Fruit fly (Drosophila melanogaster) whole organism, embryonic: ENCODE results near the gene CG13995.

Experiments used
- BEAF-32 ChIP-seq: fragments of 200-800 bp; sonication (Bioruptor generic); optimal IDR thresholded peaks from 3 replicates; lab custom pipeline; 2017; ENCODE audit warnings: missing biosample characterization, missing genetic modification characterization, mild to moderate bottlenecking, moderate library complexity, missing genetic modification reagents
- Bgb ChIP-seq: fragments of 200-800 bp; sonication (Bioruptor generic); IDR thresholded peaks from 2 replicates; pipeline ENCODE4 v1.3.6; 2022; ENCODE audit warnings: missing biosample characterization, missing genetic modification characterization; ENCODE audit not compliant: partially characterized antibody
- CG10209 ChIP-seq: fragments of 200-800 bp; sonication (Bioruptor generic); optimal IDR thresholded peaks from 3 replicates; lab custom pipeline; 2017; ENCODE audit warnings: missing biosample characterization, mild to moderate bottlenecking, missing genetic modification characterization, missing genetic modification reagents
- CG10543 ChIP-seq: fragments of 200-800 bp; sonication (Bioruptor generic); optimal IDR thresholded peaks from 3 replicates; lab custom pipeline; 2017; ENCODE audit warnings: missing biosample characterization, mild to moderate bottlenecking, missing genetic modification characterization, moderate library complexity
- CG10654 ChIP-seq: fragments of 200-800 bp; sonication (Bioruptor generic); optimal IDR thresholded peaks from 2 replicates; lab custom pipeline; 2016; ENCODE audit warnings: missing biosample characterization, missing genetic modification characterization
- CG13287 ChIP-seq: fragments of 200-800 bp; sonication (Bioruptor generic); IDR thresholded peaks from 2 replicates; pipeline ENCODE4 v1.3.6; 2022; ENCODE audit warnings: missing biosample characterization, missing genetic modification characterization; ENCODE audit not compliant: partially characterized antibody
- CG14965 ChIP-seq: fragments of 200-800 bp; sonication (Bioruptor generic); optimal IDR thresholded peaks from 2 replicates; lab custom pipeline; 2016; ENCODE audit warnings: missing biosample characterization, missing genetic modification characterization, borderline replicate concordance
- CG17186 ChIP-seq: fragments of 200-800 bp; sonication (Bioruptor generic); optimal IDR thresholded peaks from 3 replicates; lab custom pipeline; 2017; ENCODE audit warnings: missing biosample characterization, missing genetic modification reagents, missing genetic modification characterization
- CG2202 ChIP-seq: fragments of 200-800 bp; sonication (Bioruptor generic); optimal IDR thresholded peaks from 2 replicates; lab custom pipeline; 2018; ENCODE audit warnings: missing biosample characterization, mild to moderate bottlenecking, missing genetic modification characterization
- CG2712 ChIP-seq: fragments of 200-800 bp; optimal IDR thresholded peaks from 3 replicates; lab custom pipeline; 2019; ENCODE audit warnings: missing biosample characterization, mild to moderate bottlenecking, missing genetic modification characterization, moderate library complexity
- CG31224 ChIP-seq: fragments of 200-800 bp; sonication (Bioruptor generic); IDR thresholded peaks from 2 replicates; pipeline ENCODE4 v1.3.6; 2022; ENCODE audit warnings: missing biosample characterization, missing genetic modification characterization
- CG34224 ChIP-seq: fragments of 200-800 bp; sonication (Bioruptor generic); IDR thresholded peaks from 3 replicates; pipeline ENCODE4 v1.3.6; 2022; ENCODE audit warnings: missing biosample characterization, missing genetic modification characterization; ENCODE audit not compliant: partially characterized antibody
- CG4617 ChIP-seq: fragments of 200-800 bp; sonication (Bioruptor generic); optimal IDR thresholded peaks from 3 replicates; lab custom pipeline; 2016; ENCODE audit warnings: missing biosample characterization, missing genetic modification characterization, borderline replicate concordance
- CG4820 ChIP-seq: fragments of 200-800 bp; sonication (Bioruptor generic); optimal IDR thresholded peaks from 3 replicates; lab custom pipeline; 2016; ENCODE audit warnings: missing biosample characterization, missing genetic modification characterization
- CG5245 ChIP-seq: fragments of 200-800 bp; sonication (Bioruptor generic); optimal IDR thresholded peaks from 3 replicates; lab custom pipeline; 2016; ENCODE audit warnings: missing biosample characterization, missing genetic modification characterization
- CG6272 ChIP-seq: fragments of 200-800 bp; sonication (Bioruptor generic); IDR thresholded peaks from 2 replicates; pipeline ENCODE4 v1.3.6; 2022; ENCODE audit warnings: missing biosample characterization, missing genetic modification characterization
- CG6654 ChIP-seq: fragments of 200-800 bp; sonication (Bioruptor generic); optimal IDR thresholded peaks from 2 replicates; lab custom pipeline; 2017; ENCODE audit warnings: missing biosample characterization, mild to moderate bottlenecking, missing genetic modification characterization
- CG7556 ChIP-seq: fragments of 200-800 bp; sonication (Bioruptor generic); optimal IDR thresholded peaks from 2 replicates; lab custom pipeline; 2017; ENCODE audit warnings: missing biosample characterization, mild to moderate bottlenecking, missing genetic modification characterization
- CG8290 ChIP-seq, 3 experiments: fragments of 200-800 bp; sonication (Bioruptor generic); optimal IDR thresholded peaks; 2 replicates each; lab custom pipeline; 2016 to 2019; ENCODE audit warnings: missing biosample characterization in 3 of 3, missing genetic modification characterization in 3 of 3, mild to moderate bottlenecking in 2 of 3, moderate library complexity in 1 of 3
- CkIIα-i1 ChIP-seq: fragments of 200-800 bp; sonication (Bioruptor generic); IDR thresholded peaks from 2 replicates; pipeline ENCODE4 v1.3.6; 2022; ENCODE audit warnings: missing biosample characterization, missing genetic modification characterization
- D19B ChIP-seq: fragments of 200-800 bp; sonication (Bioruptor generic); optimal IDR thresholded peaks from 2 replicates; lab custom pipeline; 2017; ENCODE audit warnings: missing biosample characterization, mild to moderate bottlenecking, missing genetic modification characterization
- Dbx ChIP-seq: fragments of 200-800 bp; sonication (Bioruptor generic); IDR thresholded peaks from 3 replicates; pipeline ENCODE4 v1.3.6; 2022; ENCODE audit warnings: missing biosample characterization, missing genetic modification characterization
- Dek ChIP-seq: fragments of 200-800 bp; sonication (Bioruptor generic); optimal IDR thresholded peaks from 3 replicates; lab custom pipeline; 2019; ENCODE audit warnings: missing biosample characterization, mild to moderate bottlenecking, missing genetic modification characterization, moderate library complexity
- Dp ChIP-seq: fragments of 200-800 bp; sonication (Bioruptor generic); optimal IDR thresholded peaks from 2 replicates; lab custom pipeline; 2018; ENCODE audit warnings: missing biosample characterization, mild to moderate bottlenecking, missing genetic modification characterization, moderate library complexity
- Drgx ChIP-seq: fragments of 200-800 bp; sonication (Bioruptor generic); IDR thresholded peaks from 2 replicates; pipeline ENCODE4 v1.3.6; 2022; ENCODE audit warnings: missing biosample characterization, missing genetic modification characterization
- Eip74EF ChIP-seq, 2 experiments: fragments of 200-800 bp in 1 of 2; fragments of >200 bp in 1 of 2; sonication (Bioruptor generic) in 1 of 2; optimal IDR thresholded peaks; 2 replicates each; lab custom pipeline; 2017 to 2019; ENCODE audit warnings: missing biosample characterization in 2 of 2, missing genetic modification characterization in 2 of 2, mild to moderate bottlenecking in 1 of 2, moderate library complexity in 1 of 2
- Elba2 ChIP-seq: fragments of 200-800 bp; sonication (Bioruptor generic); optimal IDR thresholded peaks from 3 replicates; lab custom pipeline; 2016; ENCODE audit warnings: missing biosample characterization, missing genetic modification characterization
- Ets97D ChIP-seq: fragments of 200-800 bp; sonication (Bioruptor generic); optimal IDR thresholded peaks from 3 replicates; lab custom pipeline; 2016; ENCODE audit warnings: missing biosample characterization, missing genetic modification characterization
- HLH4C ChIP-seq: fragments of 200-800 bp; sonication (Bioruptor generic); IDR thresholded peaks from 3 replicates; pipeline ENCODE4 v1.3.6; 2022; ENCODE audit warnings: missing biosample characterization, missing genetic modification characterization; ENCODE audit not compliant: partially characterized antibody
- Hand ChIP-seq: fragments of 200-800 bp; sonication (Bioruptor generic); optimal IDR thresholded peaks from 2 replicates; lab custom pipeline; 2017; ENCODE audit warnings: mild to moderate bottlenecking, missing biosample characterization, missing genetic modification reagents, missing genetic modification characterization
- MBD-R2 ChIP-seq: fragments of 200-800 bp; sonication (Bioruptor generic); IDR thresholded peaks from 2 replicates; pipeline ENCODE4 v1.3.6; 2022; ENCODE audit warnings: missing biosample characterization, missing genetic modification characterization
- NK7.1 ChIP-seq: fragments of 200-800 bp; sonication (Bioruptor generic); optimal IDR thresholded peaks from 3 replicates; lab custom pipeline; 2016; ENCODE audit warnings: missing biosample characterization, missing genetic modification characterization
- Six4 ChIP-seq: fragments of 200-800 bp; sonication (Bioruptor generic); optimal IDR thresholded peaks from 2 replicates; lab custom pipeline; 2016; ENCODE audit warnings: missing biosample characterization, missing genetic modification characterization
- Trl ChIP-seq, 3 experiments: fragments of >200 bp in 2 of 3; fragments of 200-800 bp in 1 of 3; sonication (Bioruptor generic) in 1 of 3; optimal IDR thresholded peaks; 2 replicates in 1 of 3; 3 replicates in 2 of 3; lab custom pipeline; 2016 to 2017; ENCODE audit warnings: missing biosample characterization in 1 of 3, missing genetic modification characterization in 1 of 3
- amos ChIP-seq: fragments of 200-800 bp; sonication (Bioruptor generic); IDR thresholded peaks from 2 replicates; pipeline ENCODE4 v1.3.6; 2022; ENCODE audit warnings: missing biosample characterization, missing genetic modification characterization; ENCODE audit not compliant: partially characterized antibody
- chif ChIP-seq, 2 experiments: fragments of 200-800 bp; sonication (Bioruptor generic); optimal IDR thresholded peaks; 3 replicates each; lab custom pipeline; 2016; ENCODE audit warnings: missing biosample characterization in 2 of 2, missing genetic modification characterization in 2 of 2
- fru ChIP-seq: fragments of >200 bp; optimal IDR thresholded peaks from 2 replicates; lab custom pipeline; 2017
- grn ChIP-seq: fragments of 200-800 bp; sonication (Bioruptor generic); optimal IDR thresholded peaks from 3 replicates; lab custom pipeline; 2017; ENCODE audit warnings: missing biosample characterization, missing genetic modification characterization
- hkb ChIP-seq, 2 experiments: fragments of 200-800 bp in 1 of 2; fragments of >200 bp in 1 of 2; sonication (Bioruptor generic) in 1 of 2; IDR thresholded peaks in 1 of 2; optimal IDR thresholded peaks in 1 of 2; 2 replicates each; pipeline versions ENCODE4 v1.3.6 to Lab custom; 2017 to 2022; ENCODE audit warnings: missing biosample characterization in 1 of 2, missing genetic modification characterization in 1 of 2
- jumu ChIP-seq: fragments of 200-800 bp; sonication (Bioruptor generic); optimal IDR thresholded peaks from 3 replicates; lab custom pipeline; 2016; ENCODE audit warnings: missing biosample characterization, missing genetic modification characterization
- kay ChIP-seq: fragments of 200-800 bp; sonication (Bioruptor generic); optimal IDR thresholded peaks from 2 replicates; lab custom pipeline; 2016; ENCODE audit warnings: missing biosample characterization, missing genetic modification characterization
- kni ChIP-seq: fragments of 200-800 bp; sonication (Bioruptor generic); optimal IDR thresholded peaks from 3 replicates; lab custom pipeline; 2017; ENCODE audit warnings: mild to moderate bottlenecking, missing biosample characterization, missing genetic modification reagents, missing genetic modification characterization
- repo ChIP-seq: fragments of 200-800 bp; sonication (Bioruptor generic); optimal IDR thresholded peaks from 2 replicates; lab custom pipeline; 2016; ENCODE audit warnings: missing biosample characterization, missing genetic modification characterization
- slp2 ChIP-seq: fragments of 200-800 bp; sonication (Bioruptor generic); optimal IDR thresholded peaks from 2 replicates; lab custom pipeline; 2016; ENCODE audit warnings: missing biosample characterization, missing genetic modification characterization
- sob ChIP-seq: fragments of 200-800 bp; sonication (Bioruptor generic); IDR thresholded peaks from 2 replicates; pipeline ENCODE4 v1.3.6; 2022; ENCODE audit warnings: missing biosample characterization, missing genetic modification characterization
- sr ChIP-seq: fragments of 200-800 bp; sonication (Bioruptor generic); IDR thresholded peaks from 3 replicates; pipeline ENCODE4 v1.3.6; 2022; ENCODE audit warnings: missing biosample characterization, missing genetic modification characterization
- tgo ChIP-seq: fragments of 200-800 bp; sonication (Bioruptor generic); IDR thresholded peaks from 3 replicates; pipeline ENCODE4 v1.3.6; 2022; ENCODE audit warnings: missing biosample characterization, missing genetic modification characterization
- trem ChIP-seq: fragments of 200-800 bp; optimal IDR thresholded peaks from 3 replicates; lab custom pipeline; 2019; ENCODE audit warnings: missing biosample characterization, mild to moderate bottlenecking, missing genetic modification characterization, moderate library complexity
- vnd ChIP-seq: fragments of 200-800 bp; sonication (Bioruptor generic); IDR thresholded peaks from 3 replicates; pipeline ENCODE4 v1.3.6; 2022; ENCODE audit warnings: missing biosample characterization, missing genetic modification characterization; ENCODE audit not compliant: partially characterized antibody

The CG13995 gene

dm6 chr2L:6050575-6050974 lies 3.5 kb upstream of the CG13995 start, which contains the start of gene CG9135 (continued):
- TF ChIP-seq kay (GFP tag; lab: Kevin White, UChicago), result no peak
- TF ChIP-seq trem (tag; lab: Kevin White, UChicago), result peak; percentile 69
- TF ChIP-seq sr, result no peak
- no peak for TF ChIP-seq CG7556 (GFP tag; lab: Kevin White, UChicago)
- TF ChIP-seq MBD-R2 (GFP tag; lab: Robert Waterston, UW), result peak; percentile 79
- TF ChIP-seq vnd, result peak; percentile 99
- TF ChIP-seq chif (GFP tag; optimal IDR thresholded peaks at IDR 0.05; lab: Kevin White, UChicago), result no peak
- peak; percentile 69; the same call in 1 of the 2 replicates for TF ChIP-seq CkIIα-i1 (GFP tag; lab: Robert Waterston, UW)
- peak; percentile 35 for TF ChIP-seq Dek (tag; lab: Kevin White, UChicago)
- no peak for TF ChIP-seq grn
- no peak for TF ChIP-seq Eip74EF (GFP tag; optimal IDR thresholded peaks at IDR 0.05; lab: Kevin White, UChicago)
- TF ChIP-seq CG6272 (GFP tag; lab: Robert Waterston, UW), result peak; percentile 28; the same call in 1 of the 2 replicates
- peak; percentile 99 for TF ChIP-seq HLH4C (GFP tag; lab: Robert Waterston, UW)
- TF ChIP-seq D19B, result no peak
- TF ChIP-seq CG8290 (GFP tag; optimal IDR thresholded peaks at IDR 0.05; lab: Kevin White, UChicago), result no peak
- TF ChIP-seq CG8290 (tag; optimal IDR thresholded peaks at IDR 0.05; lab: Kevin White, UChicago), result peak in 1 of 2 experiments; percentile 55
- peak; percentile 99 for TF ChIP-seq CG34224 (GFP tag; lab: Robert Waterston, UW)
- TF ChIP-seq slp2 (GFP tag; lab: Kevin White, UChicago), result no peak
- TF ChIP-seq amos (GFP tag; lab: Robert Waterston, UW), result peak; percentile 99
- no peak for TF ChIP-seq NK7.1 (GFP tag; lab: Kevin White, UChicago)
- peak; percentile 99 for TF ChIP-seq CG13287 (GFP tag; lab: Robert Waterston, UW)
- no peak for TF ChIP-seq CG31224 (GFP tag; lab: Robert Waterston, UW)
- TF ChIP-seq Six4, result no peak
- no peak for TF ChIP-seq CG17186 (GFP tag; lab: Kevin White, UChicago)
- peak; percentile 99 for TF ChIP-seq Bgb (GFP tag; lab: Robert Waterston, UW)
- no peak for TF ChIP-seq CG6654
- no peak for TF ChIP-seq CG14965 (GFP tag; lab: Kevin White, UChicago)
- TF ChIP-seq CG2202 (tag; lab: Kevin White, UChicago), result no peak
- peak; percentile 70 for TF ChIP-seq Dp
- no peak for TF ChIP-seq fru (lab: Kevin White, UChicago)
- TF ChIP-seq CG10543, result no peak
- TF ChIP-seq CG5245 (GFP tag; lab: Kevin White, UChicago), result no peak
- TF ChIP-seq BEAF-32, result peak; percentile 96
- no peak for TF ChIP-seq CG10209 (GFP tag; lab: Kevin White, UChicago)
- no peak for TF ChIP-seq CG10654
- no peak for TF ChIP-seq CG4820
- TF ChIP-seq repo (GFP tag; lab: Kevin White, UChicago), result no peak
- no peak for TF ChIP-seq tgo
- no peak for TF ChIP-seq Trl (optimal IDR thresholded peaks at IDR 0.05; lab: Kevin White, UChicago)
- no peak for TF ChIP-seq Trl (GFP tag; optimal IDR thresholded peaks at IDR 0.05; lab: Kevin White, UChicago)
- no peak for TF ChIP-seq Hand (GFP tag; lab: Kevin White, UChicago)
- peak; percentile 14 for TF ChIP-seq CG4617 (GFP tag; lab: Kevin White, UChicago)
- TF ChIP-seq Elba2 (GFP tag; lab: Kevin White, UChicago), result no peak
- peak; percentile 36 for TF ChIP-seq CG2712 (tag; lab: Kevin White, UChicago)
- TF ChIP-seq Ets97D (GFP tag; lab: Kevin White, UChicago), result peak; percentile 10
- peak; percentile 50; the same call in 1 of the 2 replicates for TF ChIP-seq sob (GFP tag; lab: Robert Waterston, UW)
- TF ChIP-seq hkb (optimal IDR thresholded peaks at IDR 0.05; lab: Kevin White, UChicago), result no peak
- no peak for TF ChIP-seq hkb (GFP tag; IDR thresholded peaks at IDR 0.05; lab: Robert Waterston, UW)
- TF ChIP-seq jumu (GFP tag; lab: Kevin White, UChicago), result no peak
- TF ChIP-seq Drgx (GFP tag; lab: Robert Waterston, UW), result no peak
- no peak; the same call in 2 of the 3 replicates for TF ChIP-seq Dbx (GFP tag; lab: Robert Waterston, UW)
- TF ChIP-seq kni (GFP tag; lab: Kevin White, UChicago), result no peak
